Fruit fly (Drosophila melanogaster) Kc167 (cell line): ENCODE data around the gene red.

Experiments
- Sin3A ChIP-seq: fragments of >200 bp; optimal IDR thresholded peaks from 2 replicates; lab custom pipeline; 2018; ENCODE audit warnings: missing external identifiers
- h ChIP-seq: fragments of >200 bp; optimal IDR thresholded peaks from 3 replicates; lab custom pipeline; 2018; ENCODE audit warnings: missing external identifiers
- insv ChIP-seq: fragments of >200 bp; optimal IDR thresholded peaks from 3 replicates; lab custom pipeline; 2018; ENCODE audit warnings: missing external identifiers
- psq ChIP-seq: fragments of >200 bp; optimal IDR thresholded peaks from 2 replicates; lab custom pipeline; 2017; ENCODE audit warnings: missing external identifiers

- no peak for TF ChIP-seq h (lab: Kevin White, UChicago)
- no peak for TF ChIP-seq psq
- no peak for TF ChIP-seq Sin3A
- no peak for TF ChIP-seq insv (lab: Kevin White, UChicago)
Observed at dm6 chr3R:14344767-14345166, 55.9 kb downstream of the red start.
